Fruit fly (Drosophila melanogaster) whole organism, embryonic: ENCODE results near the gene Prx1.

ENCODE experiments used
- CG15073 ChIP-seq: fragments of 200-800 bp; sonication (Bioruptor generic); optimal IDR thresholded peaks from 2 replicates; lab custom pipeline; 2016; ENCODE audit warnings: missing biosample characterization, missing genetic modification characterization
- Chrac-16 ChIP-seq: fragments of 200-800 bp; sonication (Bioruptor generic); optimal IDR thresholded peaks from 3 replicates; lab custom pipeline; 2016; ENCODE audit warnings: missing biosample characterization, missing genetic modification characterization
- fru ChIP-seq: fragments of >200 bp; optimal IDR thresholded peaks from 2 replicates; lab custom pipeline; 2017
- sqz ChIP-seq: fragments of 200-800 bp; sonication (Bioruptor generic); optimal IDR thresholded peaks from 3 replicates; lab custom pipeline; 2018; ENCODE audit warnings: missing biosample characterization, mild to moderate bottlenecking, missing genetic modification characterization

dm6 chr3L:15197978-15198377, 9.7 kb upstream of the Prx1 start:
- no peak for TF ChIP-seq CG15073 (GFP tag; lab: Kevin White, UChicago)
- TF ChIP-seq fru, result no peak
- no peak for TF ChIP-seq sqz (GFP tag; lab: Kevin White, UChicago)
- no peak for TF ChIP-seq Chrac-16
